Worm (Caenorhabditis elegans): Measurements from ENCODE around the gene cdka-1.

DNA sequence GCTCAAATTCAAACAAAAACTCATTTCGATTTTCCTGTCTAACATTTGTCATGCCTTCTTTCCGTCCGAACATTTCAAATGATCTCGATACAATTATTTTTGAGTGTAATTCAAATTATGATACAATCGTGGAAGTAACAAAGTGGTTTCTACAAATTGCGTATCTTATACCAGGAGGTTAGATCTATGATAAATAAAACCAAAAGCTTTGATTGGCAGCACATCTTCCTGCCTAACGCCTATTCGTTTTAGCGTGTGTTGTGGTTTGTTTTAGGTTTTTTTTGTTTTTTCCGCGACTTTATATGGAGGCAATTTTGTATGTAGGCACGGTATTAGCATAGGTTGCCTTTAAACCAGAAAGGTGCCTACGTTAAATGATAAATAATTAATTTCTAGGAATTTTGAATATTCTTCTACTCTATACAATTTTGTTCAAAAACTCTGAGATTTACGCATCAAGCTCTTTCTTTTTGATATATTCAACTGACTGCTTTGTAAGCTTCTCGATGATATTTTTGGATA is 21.4 kb downstream of the cdka-1 start, which contains the start of gene srg-11:
- TF ChIP-seq cog-1 (tag; optimal IDR thresholded peaks at IDR 0.05) (no peak), klf-2 (GFP tag; conservative IDR thresholded peaks at IDR 0.05) (no peak), ztf-29 (GFP tag; IDR thresholded peaks at IDR 0.05) (no peak), T22C8.4 (GFP tag; IDR thresholded peaks at IDR 0.05) (no peak), flt-1 (GFP tag; IDR thresholded peaks at IDR 0.05) (no peak), ref-1 (GFP tag; conservative IDR thresholded peaks at IDR 0.05) (no peak), ztf-23 (GFP tag; IDR thresholded peaks at IDR 0.05) (no peak), tab-1 (GFP tag; IDR thresholded peaks at IDR 0.05) (no peak)

Data from whole organism, midembryonic.